Worm (Caenorhabditis elegans): ENCODE results near the gene sru-1.
A peak's percentile ranks its signal among the peaks of the same experiment; 100 is the strongest.

Gene sru-1

ce11 chrIV:9511640-9512039 is 23.2 kb downstream of the sru-1 start:
- TF ChIP-seq ztf-4 (tag; optimal IDR thresholded peaks at IDR 0.05) (no peak), aly-2 (tag; optimal IDR thresholded peaks at IDR 0.05) (no peak), fos-1 (tag; optimal IDR thresholded peaks at IDR 0.05) (no peak), elt-2 (tag; optimal IDR thresholded peaks at IDR 0.05) (peak; percentile 43), fkh-2 (tag; optimal IDR thresholded peaks at IDR 0.05) (no peak), elt-3 (tag; optimal IDR thresholded peaks at IDR 0.05) (no peak), nhr-43 (tag; optimal IDR thresholded peaks at IDR 0.05; ENCODE audit: poor library complexity, severe bottlenecking) (no peak), ceh-16 (tag; optimal IDR thresholded peaks at IDR 0.05) (no peak), snpc-4 (tag; optimal IDR thresholded peaks at IDR 0.05) (peak; percentile 67), pqm-1 (tag; optimal IDR thresholded peaks at IDR 0.05) (peak; percentile 40), pha-4 (tag; optimal IDR thresholded peaks at IDR 0.05) (peak; percentile 23)

ce11 chrIV:9512836-9513235 is 24.4 kb downstream of the sru-1 start, which contains the start of gene C33A12.3:
Gene C33A12.3 (minus strand): TSS chrIV:9513002.
- TF ChIP-seq nhr-25 (tag; optimal IDR thresholded peaks at IDR 0.05): no peak
- no peak for TF ChIP-seq nhr-12 (tag; optimal IDR thresholded peaks at IDR 0.05)
- TF ChIP-seq ceh-82 (tag; optimal IDR thresholded peaks at IDR 0.05): no peak
- no peak for TF ChIP-seq daf-12 (tag; optimal IDR thresholded peaks at IDR 0.05)
- no peak for TF ChIP-seq ceh-28 (tag; optimal IDR thresholded peaks at IDR 0.05)
- no peak for TF ChIP-seq ztf-4 (tag; optimal IDR thresholded peaks at IDR 0.05)
- TF ChIP-seq skn-1 (tag; optimal IDR thresholded peaks at IDR 0.05): no peak
- TF ChIP-seq zag-1 (tag; optimal IDR thresholded peaks at IDR 0.05): no peak
- no peak for TF ChIP-seq hmg-11 (tag; optimal IDR thresholded peaks at IDR 0.05)
- TF ChIP-seq mml-1 (tag; optimal IDR thresholded peaks at IDR 0.05): no peak
- TF ChIP-seq ceh-16 (tag; optimal IDR thresholded peaks at IDR 0.05): no peak
- TF ChIP-seq tbx-2 (tag; optimal IDR thresholded peaks at IDR 0.05): no peak
- TF ChIP-seq snpc-4 (tag; optimal IDR thresholded peaks at IDR 0.05): no peak
- TF ChIP-seq ztf-11 (tag; optimal IDR thresholded peaks at IDR 0.05): no peak
- TF ChIP-seq ZK546.5 (tag; optimal IDR thresholded peaks at IDR 0.05): no peak
- no peak for TF ChIP-seq nhr-67 (tag; optimal IDR thresholded peaks at IDR 0.05)
- TF ChIP-seq eor-1 (tag; optimal IDR thresholded peaks at IDR 0.05): no peak
- no peak for TF ChIP-seq nhr-28 (tag; optimal IDR thresholded peaks at IDR 0.05)
- TF ChIP-seq ama-1 (optimal IDR thresholded peaks at IDR 0.05): no peak
- no peak for TF ChIP-seq mdl-1 (tag; optimal IDR thresholded peaks at IDR 0.05)

- no peak for TF ChIP-seq nhr-237 (tag; optimal IDR thresholded peaks at IDR 0.05)
- no peak for TF ChIP-seq zag-1 (tag; optimal IDR thresholded peaks at IDR 0.05)
- TF ChIP-seq ztf-11 (tag; optimal IDR thresholded peaks at IDR 0.05): no peak
- TF ChIP-seq lin-15B (tag; optimal IDR thresholded peaks at IDR 0.05): no peak
- TF ChIP-seq fkh-10 (GFP tag; optimal IDR thresholded peaks at IDR 0.05): no peak
- TF ChIP-seq pha-4 (tag; optimal IDR thresholded peaks at IDR 0.05): peak; percentile 79
- TF ChIP-seq nhr-12 (tag; optimal IDR thresholded peaks at IDR 0.05): no peak
- TF ChIP-seq unc-62 (GFP tag; optimal IDR thresholded peaks at IDR 0.05): no peak
- peak; percentile 10 for TF ChIP-seq nfya-1 (tag; optimal IDR thresholded peaks at IDR 0.05; ENCODE audit: insufficient read depth)
- no peak for TF ChIP-seq fkh-2 (tag; optimal IDR thresholded peaks at IDR 0.05)
- TF ChIP-seq mml-1 (tag; optimal IDR thresholded peaks at IDR 0.05): no peak
- TF ChIP-seq pqm-1 (tag; optimal IDR thresholded peaks at IDR 0.05): peak; percentile 57
- TF ChIP-seq nhr-25 (tag; optimal IDR thresholded peaks at IDR 0.05): peak; percentile 59
- TF ChIP-seq daf-12 (tag; optimal IDR thresholded peaks at IDR 0.05): no peak
- peak; percentile 31 for TF ChIP-seq ama-1 (optimal IDR thresholded peaks at IDR 0.05)
- TF ChIP-seq lin-39 (tag; optimal IDR thresholded peaks at IDR 0.05): peak; percentile 39
- TF ChIP-seq ztf-4 (tag; optimal IDR thresholded peaks at IDR 0.05): no peak
- no peak for TF ChIP-seq ZK546.5 (tag; optimal IDR thresholded peaks at IDR 0.05)
- TF ChIP-seq tbx-2 (tag; optimal IDR thresholded peaks at IDR 0.05): no peak
- TF ChIP-seq nhr-28 (tag; optimal IDR thresholded peaks at IDR 0.05): no peak
- peak; percentile 39 for TF ChIP-seq hmg-11 (tag; optimal IDR thresholded peaks at IDR 0.05)
- TF ChIP-seq ceh-9 (tag; optimal IDR thresholded peaks at IDR 0.05): no peak
- TF ChIP-seq snpc-4 (tag; optimal IDR thresholded peaks at IDR 0.05): peak; percentile 60
- TF ChIP-seq unc-39 (tag; optimal IDR thresholded peaks at IDR 0.05): no peak
- TF ChIP-seq ceh-82 (tag; optimal IDR thresholded peaks at IDR 0.05): no peak
- no peak for TF ChIP-seq R02D3.7 (tag; optimal IDR thresholded peaks at IDR 0.05)
- no peak for TF ChIP-seq egl-5 (tag; optimal IDR thresholded peaks at IDR 0.05)
- peak; percentile 64 for TF ChIP-seq nhr-23 (tag; optimal IDR thresholded peaks at IDR 0.05)
- peak; percentile 45 for TF ChIP-seq ceh-28 (tag; optimal IDR thresholded peaks at IDR 0.05)
- no peak for TF ChIP-seq nhr-11 (tag; optimal IDR thresholded peaks at IDR 0.05)
- no peak for TF ChIP-seq nhr-67 (tag; optimal IDR thresholded peaks at IDR 0.05)
- TF ChIP-seq nhr-76 (tag; optimal IDR thresholded peaks at IDR 0.05): no peak
- TF ChIP-seq jun-1 (tag; optimal IDR thresholded peaks at IDR 0.05): no peak
- no peak for TF ChIP-seq elt-1 (tag; optimal IDR thresholded peaks at IDR 0.05)
- TF ChIP-seq nhr-77 (tag; optimal IDR thresholded peaks at IDR 0.05): no peak
- no peak for TF ChIP-seq fos-1 (tag; optimal IDR thresholded peaks at IDR 0.05)
- no peak for TF ChIP-seq aly-2 (tag; optimal IDR thresholded peaks at IDR 0.05)
- peak; percentile 78 for TF ChIP-seq elt-2 (tag; optimal IDR thresholded peaks at IDR 0.05)
- TF ChIP-seq skn-1 (tag; optimal IDR thresholded peaks at IDR 0.05): no peak
- peak; percentile 64 for TF ChIP-seq nhr-43 (tag; optimal IDR thresholded peaks at IDR 0.05; ENCODE audit: poor library complexity, severe bottlenecking)
- no peak for TF ChIP-seq egl-27 (tag; optimal IDR thresholded peaks at IDR 0.05)
- no peak for TF ChIP-seq elt-3 (tag; optimal IDR thresholded peaks at IDR 0.05)
- TF ChIP-seq sea-2 (GFP tag; optimal IDR thresholded peaks at IDR 0.05): no peak
- no peak for TF ChIP-seq mdl-1 (tag; optimal IDR thresholded peaks at IDR 0.05)
Measured at ce11 chrIV:9513360-9513777, 25.0 kb downstream of the sru-1 start.

All from whole organism, L3 larva.